Fruit fly (Drosophila melanogaster) whole organism, pupa: Measurements from ENCODE around the gene CG2993.

ENCODE experiments used
- CG12605 ChIP-seq: fragments of 200-800 bp; sonication (Bioruptor generic); IDR thresholded peaks from 2 replicates; pipeline ENCODE4 v1.3.6; 2022; ENCODE audit warnings: missing biosample characterization, missing genetic modification characterization
- CG14655 ChIP-seq: fragments of 200-800 bp; sonication (Bioruptor generic); optimal IDR thresholded peaks from 3 replicates; lab custom pipeline; 2017; ENCODE audit warnings: mild to moderate bottlenecking, missing biosample characterization, missing genetic modification reagents, missing genetic modification characterization
- CG15710 ChIP-seq: fragments of 200-800 bp; sonication (Bioruptor generic); optimal IDR thresholded peaks from 2 replicates; lab custom pipeline; 2018; ENCODE audit warnings: missing biosample characterization, mild to moderate bottlenecking, missing genetic modification characterization, moderate library complexity
- CG17806 ChIP-seq: fragments of 200-800 bp; sonication (Bioruptor generic); optimal IDR thresholded peaks from 2 replicates; lab custom pipeline; 2018; ENCODE audit warnings: missing biosample characterization, mild to moderate bottlenecking, missing genetic modification characterization, moderate library complexity
- CG8159 ChIP-seq: fragments of 200-800 bp; sonication (Bioruptor generic); optimal IDR thresholded peaks from 3 replicates; lab custom pipeline; 2018; ENCODE audit warnings: missing biosample characterization, mild to moderate bottlenecking, missing genetic modification characterization, moderate library complexity
- CG8301 ChIP-seq: fragments of 200-800 bp; sonication (Bioruptor generic); optimal IDR thresholded peaks from 2 replicates; lab custom pipeline; 2018; ENCODE audit warnings: missing biosample characterization, mild to moderate bottlenecking, missing genetic modification characterization
- CG9948 ChIP-seq: fragments of 200-800 bp; sonication (Bioruptor generic); optimal IDR thresholded peaks from 2 replicates; lab custom pipeline; 2018; ENCODE audit warnings: missing biosample characterization, mild to moderate bottlenecking, missing genetic modification characterization, moderate library complexity
- D1 ChIP-seq: fragments of 200-800 bp; sonication (Bioruptor generic); optimal IDR thresholded peaks from 2 replicates; lab custom pipeline; 2018; ENCODE audit warnings: missing biosample characterization, mild to moderate bottlenecking, missing genetic modification characterization, moderate library complexity
- EcR ChIP-seq: fragments of 200-800 bp; sonication (Bioruptor generic); optimal IDR thresholded peaks from 3 replicates; lab custom pipeline; 2019; ENCODE audit warnings: missing biosample characterization, missing genetic modification characterization, mild to moderate bottlenecking, moderate library complexity, missing genetic modification reagents
- Ets98B ChIP-seq: fragments of 200-800 bp; sonication (Bioruptor generic); IDR thresholded peaks from 2 replicates; pipeline ENCODE4 v1.3.6; 2022; ENCODE audit warnings: missing biosample characterization, missing genetic modification characterization
- Pif1A ChIP-seq: fragments of 200-800 bp; sonication (Bioruptor generic); optimal IDR thresholded peaks from 3 replicates; lab custom pipeline; 2016; ENCODE audit warnings: missing biosample characterization, missing genetic modification characterization
- Pif1B ChIP-seq: fragments of 200-800 bp; sonication (Bioruptor generic); optimal IDR thresholded peaks from 3 replicates; lab custom pipeline; 2016; ENCODE audit warnings: missing biosample characterization, missing genetic modification characterization
- gl ChIP-seq: fragments of 200-800 bp; sonication (Bioruptor generic); optimal IDR thresholded peaks from 2 replicates; lab custom pipeline; 2018; ENCODE audit warnings: missing biosample characterization, mild to moderate bottlenecking, missing genetic modification characterization
- rn ChIP-seq: fragments of 200-800 bp; sonication (Bioruptor generic); IDR thresholded peaks from 2 replicates; pipeline ENCODE4 v1.3.6; 2022; ENCODE audit warnings: missing biosample characterization, missing genetic modification characterization

dm6 chr3R:7809662-7810621 is at the start of gene CG2993, which contains the start of gene sgll:
- TF ChIP-seq CG17806 (tag; lab: Kevin White, UChicago) (no peak), D1 (tag; lab: Kevin White, UChicago) (no peak), Ets98B (peak; percentile 5; the same call in 1 of the 2 replicates), rn (GFP tag; lab: Robert Waterston, UW) (peak; percentile 66), Pif1B (GFP tag; lab: Kevin White, UChicago) (no peak), CG12605 (GFP tag; lab: Robert Waterston, UW) (no peak), Pif1A (no peak), EcR (GFP tag; lab: Kevin White, UChicago) (no peak), CG8301 (no peak), CG8159 (no peak), CG9948 (tag; lab: Kevin White, UChicago) (peak; percentile 34), CG15710 (tag; lab: Kevin White, UChicago) (peak; percentile 58), gl (tag; lab: Kevin White, UChicago) (no peak), CG14655 (GFP tag; lab: Kevin White, UChicago) (peak; percentile 56)
